Fruit fly (Drosophila melanogaster) Kc167 (cell line): ENCODE data around the gene CG1983.

ENCODE experiments used
- h ChIP-seq: fragments of >200 bp; optimal IDR thresholded peaks from 3 replicates; lab custom pipeline; 2018; ENCODE audit warnings: missing external identifiers
- insv ChIP-seq: fragments of >200 bp; optimal IDR thresholded peaks from 3 replicates; lab custom pipeline; 2018; ENCODE audit warnings: missing external identifiers
- psq ChIP-seq: fragments of >200 bp; optimal IDR thresholded peaks from 2 replicates; lab custom pipeline; 2017; ENCODE audit warnings: missing external identifiers

- TF ChIP-seq psq (lab: Kevin White, UChicago) = no peak
- no peak for TF ChIP-seq h (lab: Kevin White, UChicago)
- TF ChIP-seq insv = no peak
Measured at dm6 chr3R:30189836-30190235, 12.3 kb upstream of the CG1983 start.
